Fruit fly (Drosophila melanogaster) whole organism, embryonic: ENCODE results near the gene CG14720.

Source experiments
- BtbVII ChIP-seq: fragments of 200-800 bp; sonication (Bioruptor generic); optimal IDR thresholded peaks from 3 replicates; lab custom pipeline; 2017; ENCODE audit warnings: missing biosample characterization, mild to moderate bottlenecking, missing genetic modification characterization
- CG12071 ChIP-seq: fragments of 200-800 bp; sonication (Bioruptor generic); optimal IDR thresholded peaks from 3 replicates; lab custom pipeline; 2018; ENCODE audit warnings: missing biosample characterization, mild to moderate bottlenecking, missing genetic modification characterization
- CG13296 ChIP-seq: fragments of 200-800 bp; sonication (Bioruptor generic); optimal IDR thresholded peaks from 3 replicates; lab custom pipeline; 2018; ENCODE audit warnings: missing biosample characterization, mild to moderate bottlenecking, missing genetic modification characterization
- CG15269 ChIP-seq: fragments of 200-800 bp; sonication (Bioruptor generic); optimal IDR thresholded peaks from 2 replicates; lab custom pipeline; 2018; ENCODE audit warnings: missing biosample characterization, mild to moderate bottlenecking, missing genetic modification characterization, moderate library complexity
- CG15514 ChIP-seq: fragments of 200-800 bp; sonication (Bioruptor generic); optimal IDR thresholded peaks from 3 replicates; lab custom pipeline; 2017; ENCODE audit warnings: missing biosample characterization, missing genetic modification characterization, mild to moderate bottlenecking, moderate library complexity, missing genetic modification reagents
- CG1603 ChIP-seq: fragments of 200-800 bp; sonication (Bioruptor generic); optimal IDR thresholded peaks from 2 replicates; lab custom pipeline; 2019; ENCODE audit warnings: missing biosample characterization, mild to moderate bottlenecking, missing genetic modification characterization, moderate library complexity
- CG30403 ChIP-seq: fragments of 200-800 bp; sonication (Bioruptor generic); optimal IDR thresholded peaks from 3 replicates; lab custom pipeline; 2016; ENCODE audit warnings: missing biosample characterization, missing genetic modification characterization
- CG31441 ChIP-seq: fragments of 200-800 bp; sonication (Bioruptor generic); IDR thresholded peaks from 2 replicates; pipeline ENCODE4 v1.3.6; 2022; ENCODE audit warnings: missing biosample characterization, missing genetic modification characterization
- CG7839 ChIP-seq: fragments of 200-800 bp; sonication (Bioruptor generic); optimal IDR thresholded peaks from 3 replicates; lab custom pipeline; 2018; ENCODE audit warnings: missing biosample characterization, mild to moderate bottlenecking, missing genetic modification characterization, moderate library complexity
- CG8290 ChIP-seq, 3 experiments: fragments of 200-800 bp; sonication (Bioruptor generic); optimal IDR thresholded peaks; 2 replicates each; lab custom pipeline; 2016 to 2019; ENCODE audit warnings: missing biosample characterization in 3 of 3, missing genetic modification characterization in 3 of 3, mild to moderate bottlenecking in 2 of 3, moderate library complexity in 1 of 3
- CG8388 ChIP-seq: fragments of 200-800 bp; sonication (Bioruptor generic); optimal IDR thresholded peaks from 2 replicates; lab custom pipeline; 2019; ENCODE audit warnings: missing biosample characterization, mild to moderate bottlenecking, missing genetic modification characterization, moderate library complexity
- CG8924 ChIP-seq: fragments of 200-800 bp; optimal IDR thresholded peaks from 3 replicates; lab custom pipeline; 2019; ENCODE audit warnings: missing biosample characterization, mild to moderate bottlenecking, missing genetic modification characterization, moderate library complexity
- CG8944 ChIP-seq: fragments of 200-800 bp; sonication (Bioruptor generic); optimal IDR thresholded peaks from 3 replicates; lab custom pipeline; 2016; ENCODE audit warnings: missing biosample characterization, missing genetic modification characterization
- CG9437 ChIP-seq: fragments of 200-800 bp; sonication (Bioruptor generic); optimal IDR thresholded peaks from 2 replicates; lab custom pipeline; 2018; ENCODE audit warnings: missing biosample characterization, mild to moderate bottlenecking, missing genetic modification characterization
- CHES-1-like ChIP-seq: fragments of 200-800 bp; sonication (Bioruptor generic); optimal IDR thresholded peaks from 2 replicates; lab custom pipeline; 2016; ENCODE audit warnings: missing biosample characterization, missing genetic modification characterization
- CrebB ChIP-seq: fragments of 200-800 bp; sonication (Bioruptor generic); optimal IDR thresholded peaks from 3 replicates; lab custom pipeline; 2018; ENCODE audit warnings: missing biosample characterization, mild to moderate bottlenecking, missing genetic modification characterization
- D19A ChIP-seq: fragments of 200-800 bp; optimal IDR thresholded peaks from 3 replicates; lab custom pipeline; 2019; ENCODE audit warnings: missing biosample characterization, mild to moderate bottlenecking, missing genetic modification characterization, moderate library complexity
- Deaf1 ChIP-seq: fragments of 200-800 bp; optimal IDR thresholded peaks from 3 replicates; lab custom pipeline; 2019; ENCODE audit warnings: missing biosample characterization, mild to moderate bottlenecking, missing genetic modification characterization, moderate library complexity
- ERR ChIP-seq: fragments of 200-800 bp; sonication (Bioruptor generic); optimal IDR thresholded peaks from 2 replicates; lab custom pipeline; 2016; ENCODE audit warnings: missing biosample characterization, missing genetic modification characterization
- Fer1 ChIP-seq: fragments of 200-800 bp; sonication (Bioruptor generic); optimal IDR thresholded peaks from 2 replicates; lab custom pipeline; 2017; ENCODE audit warnings: missing biosample characterization, mild to moderate bottlenecking, missing genetic modification characterization
- Hr3 ChIP-seq: fragments of 200-800 bp; sonication (Bioruptor generic); optimal IDR thresholded peaks from 3 replicates; lab custom pipeline; 2016; ENCODE audit warnings: missing biosample characterization, missing genetic modification characterization
- Hr51 ChIP-seq, 2 experiments: fragments of 200-800 bp; sonication (Bioruptor generic); optimal IDR thresholded peaks; 2 replicates in 1 of 2; 3 replicates in 1 of 2; lab custom pipeline; 2016 to 2018; ENCODE audit warnings: missing biosample characterization in 2 of 2, missing genetic modification characterization in 2 of 2, mild to moderate bottlenecking in 1 of 2, moderate library complexity in 1 of 2
- Hr78 ChIP-seq, 2 experiments: fragments of 200-800 bp in 1 of 2; fragments of >200 bp in 1 of 2; sonication (Bioruptor generic) in 1 of 2; optimal IDR thresholded peaks; 2 replicates each; lab custom pipeline; 2017 to 2019; ENCODE audit warnings: missing biosample characterization in 2 of 2, missing genetic modification characterization in 2 of 2, mild to moderate bottlenecking in 1 of 2, moderate library complexity in 1 of 2
- NC2α ChIP-seq: fragments of 200-800 bp; sonication (Bioruptor generic); optimal IDR thresholded peaks from 2 replicates; lab custom pipeline; 2016; ENCODE audit warnings: missing biosample characterization, missing genetic modification characterization
- Oli ChIP-seq: fragments of 200-800 bp; sonication (Bioruptor generic); optimal IDR thresholded peaks from 2 replicates; lab custom pipeline; 2018; ENCODE audit warnings: missing biosample characterization, mild to moderate bottlenecking, missing genetic modification characterization, moderate library complexity
- PHDP ChIP-seq: fragments of 200-800 bp; sonication (Bioruptor generic); optimal IDR thresholded peaks from 3 replicates; lab custom pipeline; 2018; ENCODE audit warnings: missing biosample characterization, mild to moderate bottlenecking, missing genetic modification characterization, moderate library complexity
- Sox102F ChIP-seq: fragments of 200-800 bp; sonication (Bioruptor generic); optimal IDR thresholded peaks from 2 replicates; lab custom pipeline; 2018; ENCODE audit warnings: missing biosample characterization, mild to moderate bottlenecking, missing genetic modification characterization, moderate library complexity
- ato ChIP-seq: fragments of 200-800 bp; sonication (Bioruptor generic); IDR thresholded peaks from 2 replicates; pipeline ENCODE4 v1.3.6; 2022; ENCODE audit warnings: missing biosample characterization, missing genetic modification characterization; ENCODE audit not compliant: partially characterized antibody
- ci ChIP-seq: fragments of 200-800 bp; sonication (Bioruptor generic); IDR thresholded peaks from 3 replicates; pipeline ENCODE4 v1.3.6; 2022; ENCODE audit warnings: missing biosample characterization, missing genetic modification characterization
- da ChIP-seq: fragments of 200-800 bp; sonication (Bioruptor generic); optimal IDR thresholded peaks from 2 replicates; lab custom pipeline; 2016; ENCODE audit warnings: missing biosample characterization, missing genetic modification characterization
- dan ChIP-seq: fragments of 200-800 bp; sonication (Bioruptor generic); IDR thresholded peaks from 2 replicates; pipeline ENCODE4 v1.3.6; 2022; ENCODE audit warnings: missing biosample characterization, missing genetic modification characterization
- dmrt99B ChIP-seq: fragments of 200-800 bp; sonication (Bioruptor generic); optimal IDR thresholded peaks from 2 replicates; lab custom pipeline; 2018; ENCODE audit warnings: missing biosample characterization, mild to moderate bottlenecking, missing genetic modification characterization, moderate library complexity
- dpn ChIP-seq, 2 experiments: fragments of 200-800 bp; sonication (Bioruptor generic); optimal IDR thresholded peaks; 3 replicates each; lab custom pipeline; 2016; ENCODE audit warnings: missing biosample characterization in 2 of 2, missing genetic modification characterization in 2 of 2
- fd96Cb ChIP-seq: fragments of 200-800 bp; sonication (Bioruptor generic); optimal IDR thresholded peaks from 2 replicates; lab custom pipeline; 2018; ENCODE audit warnings: missing biosample characterization, mild to moderate bottlenecking, missing genetic modification characterization, moderate library complexity
- grau ChIP-seq: fragments of 200-800 bp; optimal IDR thresholded peaks from 3 replicates; lab custom pipeline; 2019; ENCODE audit warnings: missing biosample characterization, mild to moderate bottlenecking, missing genetic modification characterization, moderate library complexity
- her ChIP-seq: fragments of 200-800 bp; sonication (Bioruptor generic); optimal IDR thresholded peaks from 2 replicates; lab custom pipeline; 2016; ENCODE audit warnings: missing biosample characterization, missing genetic modification characterization
- kah ChIP-seq: fragments of 200-800 bp; sonication (Bioruptor generic); optimal IDR thresholded peaks from 2 replicates; lab custom pipeline; 2018; ENCODE audit warnings: missing biosample characterization, mild to moderate bottlenecking, missing genetic modification characterization
- odd ChIP-seq: fragments of 200-800 bp; sonication (Bioruptor generic); optimal IDR thresholded peaks from 2 replicates; lab custom pipeline; 2017; ENCODE audit warnings: missing biosample characterization, mild to moderate bottlenecking, missing genetic modification characterization
- org-1 ChIP-seq: fragments of 200-800 bp; sonication (Bioruptor generic); optimal IDR thresholded peaks from 2 replicates; lab custom pipeline; 2017; ENCODE audit warnings: missing biosample characterization, missing genetic modification characterization
- pan ChIP-seq, 4 experiments: fragments of >200 bp in 3 of 4; fragments of 200-800 bp in 1 of 4; sonication (Bioruptor generic) in 1 of 4; optimal IDR thresholded peaks in 3 of 4; IDR thresholded peaks in 1 of 4; 2 replicates each; pipeline versions ENCODE4 v1.3.6 to Lab custom; 2017 to 2022; ENCODE audit warnings: missing biosample characterization in 2 of 4, missing genetic modification characterization in 2 of 4, mixed read lengths in 1 of 4
- phol ChIP-seq: fragments of 200-800 bp; sonication (Bioruptor generic); optimal IDR thresholded peaks from 3 replicates; lab custom pipeline; 2018; ENCODE audit warnings: missing biosample characterization, mild to moderate bottlenecking, missing genetic modification characterization, moderate library complexity
- sd ChIP-seq: fragments of 200-800 bp; sonication (Bioruptor generic); optimal IDR thresholded peaks from 3 replicates; lab custom pipeline; 2018; ENCODE audit warnings: missing biosample characterization, mild to moderate bottlenecking, missing genetic modification characterization, moderate library complexity
- sisA ChIP-seq: fragments of 200-800 bp; sonication (Bioruptor generic); IDR thresholded peaks from 2 replicates; pipeline ENCODE4 v1.3.6; 2022; ENCODE audit warnings: missing biosample characterization, missing genetic modification characterization
- sug ChIP-seq: fragments of 200-800 bp; optimal IDR thresholded peaks from 2 replicates; lab custom pipeline; 2019; ENCODE audit warnings: missing biosample characterization, mild to moderate bottlenecking, missing genetic modification characterization, moderate library complexity
- tap ChIP-seq: fragments of 200-800 bp; optimal IDR thresholded peaks from 3 replicates; lab custom pipeline; 2019; ENCODE audit warnings: missing biosample characterization, mild to moderate bottlenecking, missing genetic modification characterization, moderate library complexity
- tgo ChIP-seq: fragments of 200-800 bp; sonication (Bioruptor generic); IDR thresholded peaks from 3 replicates; pipeline ENCODE4 v1.3.6; 2022; ENCODE audit warnings: missing biosample characterization, missing genetic modification characterization
- ttk ChIP-seq: fragments of 200-800 bp; sonication (Bioruptor generic); IDR thresholded peaks from 2 replicates; pipeline ENCODE4 v2.1.2; 2022; ENCODE audit warnings: missing biosample characterization, missing genetic modification characterization
- zf30C ChIP-seq: fragments of 200-800 bp; sonication (Bioruptor generic); optimal IDR thresholded peaks from 3 replicates; lab custom pipeline; 2018; ENCODE audit warnings: missing biosample characterization, mild to moderate bottlenecking, missing genetic modification characterization

Gene CG14720

dm6 chr3R:11663441-11663840, 48.0 kb upstream of the CG14720 start (continued):
- TF ChIP-seq her (GFP tag; lab: Kevin White, UChicago) (no peak), fd96Cb (tag; lab: Kevin White, UChicago) (peak; percentile 56), CG7839 (tag; lab: Kevin White, UChicago) (peak; percentile 65), Hr3 (peak; percentile 20), dpn (GFP tag; optimal IDR thresholded peaks at IDR 0.05; lab: Kevin White, UChicago) (no peak), ttk (GFP tag; lab: Robert Waterston, UW) (peak; percentile 35; the same call in 1 of the 2 replicates), pan (optimal IDR thresholded peaks at IDR 0.05; lab: Kevin White, UChicago) (no peak), pan (GFP tag; optimal IDR thresholded peaks at IDR 0.05 in 1 of 2, IDR thresholded peaks at IDR 0.05 in 1 of 2) (peak in 1 of 2 experiments; percentile 50), ERR (GFP tag; lab: Kevin White, UChicago) (no peak), CG8944 (GFP tag; lab: Kevin White, UChicago) (no peak), Fer1 (peak; percentile 45), CG12071 (GFP tag; lab: Kevin White, UChicago) (peak; percentile 12), tgo (GFP tag; lab: Robert Waterston, UW) (peak; percentile 39; the same call in 1 of the 3 replicates), ci (GFP tag; lab: Robert Waterston, UW) (0 out of 3 replicates have a peak, but pooled peaks have one; percentile 21), sisA (GFP tag; lab: Robert Waterston, UW) (peak; percentile 35; the same call in 1 of the 2 replicates), zf30C (GFP tag; lab: Kevin White, UChicago) (no peak), dmrt99B (tag; lab: Kevin White, UChicago) (peak; percentile 82), odd (GFP tag; lab: Kevin White, UChicago) (peak; percentile 48), dan (GFP tag; lab: Robert Waterston, UW) (no peak), BtbVII (GFP tag; lab: Kevin White, UChicago) (peak; percentile 26), NC2α (no peak), Oli (peak; percentile 70), CG31441 (GFP tag; lab: Robert Waterston, UW) (peak; percentile 66), CG15514 (no peak), CHES-1-like (GFP tag; lab: Kevin White, UChicago) (no peak), CG13296 (peak; percentile 51), CG8290 (GFP tag; optimal IDR thresholded peaks at IDR 0.05; lab: Kevin White, UChicago) (no peak), CG8290 (tag; optimal IDR thresholded peaks at IDR 0.05; lab: Kevin White, UChicago) (peak in 1 of 2 experiments; percentile 9), CG8924 (tag; lab: Kevin White, UChicago) (peak; percentile 69), da (no peak), CrebB (tag; lab: Kevin White, UChicago) (no peak), Hr78 (GFP tag; optimal IDR thresholded peaks at IDR 0.05; lab: Kevin White, UChicago) (peak in 1 of 2 experiments; percentile 64), D19A (tag; lab: Kevin White, UChicago) (peak; percentile 50), CG15269 (tag; lab: Kevin White, UChicago) (peak; percentile 71), CG1603 (peak; percentile 12), CG8388 (GFP tag; lab: Kevin White, UChicago) (peak; percentile 34), PHDP (tag; lab: Kevin White, UChicago) (peak; percentile 32), ato (no peak), Hr51 (GFP tag; optimal IDR thresholded peaks at IDR 0.05; lab: Kevin White, UChicago) (peak in 1 of 2 experiments; percentile 83), kah (GFP tag; lab: Kevin White, UChicago) (peak; percentile 8), CG30403 (peak; percentile 35), sug (peak; percentile 8), Sox102F (GFP tag; lab: Kevin White, UChicago) (peak; percentile 71), grau (tag; lab: Kevin White, UChicago) (peak; percentile 62), tap (tag; lab: Kevin White, UChicago) (peak; percentile 26), sd (tag; lab: Kevin White, UChicago) (peak; percentile 66), phol (tag; lab: Kevin White, UChicago) (peak; percentile 61), CG9437 (GFP tag; lab: Kevin White, UChicago) (peak; percentile 64), org-1 (GFP tag; lab: Kevin White, UChicago) (peak; percentile 25), Deaf1 (tag; lab: Kevin White, UChicago) (peak; percentile 12)
